Fruit fly (Drosophila melanogaster) Kc167 (cell line): ENCODE measurements around the gene DppIII.

ENCODE experiments used
- Myc ChIP-seq: fragments of >200 bp; optimal IDR thresholded peaks from 2 replicates; lab custom pipeline; 2017; ENCODE audit warnings: missing external identifiers
- Sin3A ChIP-seq: fragments of >200 bp; optimal IDR thresholded peaks from 2 replicates; lab custom pipeline; 2018; ENCODE audit warnings: missing external identifiers
- h ChIP-seq: fragments of >200 bp; optimal IDR thresholded peaks from 3 replicates; lab custom pipeline; 2018; ENCODE audit warnings: missing external identifiers
- insv ChIP-seq: fragments of >200 bp; optimal IDR thresholded peaks from 3 replicates; lab custom pipeline; 2018; ENCODE audit warnings: missing external identifiers
- psq ChIP-seq: fragments of >200 bp; optimal IDR thresholded peaks from 2 replicates; lab custom pipeline; 2017; ENCODE audit warnings: missing external identifiers
- ttk ChIP-seq: sonication (Bioruptor generic); optimal IDR thresholded peaks from 2 replicates; lab custom pipeline; 2017; ENCODE audit warnings: missing external identifiers

DppIII gene

DNA sequence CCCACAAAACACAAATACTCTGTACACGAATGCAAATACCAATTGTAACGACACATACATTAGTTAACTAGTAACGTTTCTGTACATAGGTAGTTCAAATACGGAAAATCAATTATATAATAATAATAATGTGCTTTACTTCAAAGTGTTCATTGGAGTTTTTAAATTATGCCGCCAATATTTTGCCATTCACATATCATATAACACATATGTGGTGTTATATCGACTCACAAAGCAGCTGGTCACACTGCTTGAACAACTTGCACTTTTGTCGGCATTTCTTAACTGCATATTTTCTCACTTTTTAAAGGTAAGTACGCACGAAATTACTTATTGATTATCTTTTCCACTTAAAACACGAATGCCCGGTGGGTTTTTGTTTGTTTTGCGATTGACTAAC is at the start of gene DppIII:
TSS of gene DppIII (plus strand) at position 227 of the 400 bp plus-strand sequence.
- no peak for TF ChIP-seq Sin3A (lab: Kevin White, UChicago)
- no peak for TF ChIP-seq psq (lab: Kevin White, UChicago)
- no peak for TF ChIP-seq Myc (lab: Kevin White, UChicago)
- TF ChIP-seq insv = no peak

DNA sequence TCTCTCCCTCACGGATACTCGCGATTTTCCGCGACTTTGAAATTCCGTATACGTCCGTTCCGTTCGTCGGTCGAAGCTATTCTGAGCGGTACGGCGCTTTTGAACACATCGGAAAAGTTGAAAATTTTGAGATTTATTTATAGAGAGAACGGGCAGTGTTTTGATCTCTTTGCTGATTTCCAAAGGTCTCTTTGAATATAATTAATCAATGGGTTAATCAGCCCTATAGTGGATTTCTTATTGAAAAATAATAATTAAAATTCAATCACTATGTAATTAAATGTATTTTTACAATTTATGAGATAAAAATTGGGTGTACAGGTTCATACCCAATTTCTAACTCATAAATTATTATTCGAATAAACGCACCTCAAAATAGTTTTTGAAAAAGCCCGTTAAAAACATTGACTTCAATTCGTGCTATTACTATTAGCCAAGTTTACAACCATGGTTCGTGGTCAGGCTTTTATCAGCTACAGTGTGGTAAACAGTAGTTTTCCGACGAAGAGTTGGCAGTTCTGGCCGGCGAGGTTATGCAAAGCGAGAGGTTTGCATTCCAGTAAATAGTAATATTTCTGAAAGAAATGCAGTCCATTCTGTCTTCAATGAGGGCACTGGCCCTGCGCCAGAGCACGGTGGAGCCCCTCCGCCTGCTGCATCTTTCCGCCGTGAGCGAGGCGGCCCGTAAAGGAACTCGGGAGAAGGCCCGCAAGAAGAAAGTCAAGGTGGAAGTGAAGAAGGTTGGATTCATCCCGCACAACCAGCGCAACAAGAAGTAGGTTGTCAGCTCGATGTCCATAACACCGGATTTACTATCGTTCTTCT is 43.1 kb upstream of the DppIII start, which contains the start of the genes CG9626 and mRpL1:
TSS of gene CG9626 (minus strand) at position 51 of the 825 bp plus-strand sequence.
TSS of gene mRpL1 (plus strand) at position 513 of the 825 bp plus-strand sequence.
- TF ChIP-seq Myc (lab: Kevin White, UChicago) (no peak), Sin3A (lab: Kevin White, UChicago) (no peak), h (no peak), insv (no peak), ttk (lab: Kevin White, UChicago) (no peak), psq (lab: Kevin White, UChicago) (no peak)

DNA sequence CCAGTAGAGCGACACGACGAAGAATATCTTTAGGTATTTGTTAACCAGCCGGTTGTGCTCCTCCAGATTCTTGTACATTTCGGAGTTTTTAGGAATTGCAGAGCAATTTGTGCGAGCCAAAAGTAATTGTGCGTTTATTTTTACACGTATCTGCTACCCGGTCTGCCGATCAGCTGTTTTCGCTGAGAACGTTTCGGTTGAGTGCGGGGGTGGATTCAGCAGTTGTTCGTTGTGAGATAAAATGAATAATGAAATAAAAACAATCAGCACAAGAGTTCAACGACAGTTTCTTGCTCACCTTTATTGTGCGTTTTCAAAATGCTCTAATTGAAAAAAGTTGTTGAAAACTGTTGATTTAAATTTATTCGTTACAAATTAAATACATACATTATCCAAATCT is 40.4 kb upstream of the DppIII start, which contains the start of gene nac:
TSS of gene nac (minus strand) at position 176 of the 400 bp plus-strand sequence.
- TF ChIP-seq ttk (lab: Kevin White, UChicago) (no peak), Sin3A (lab: Kevin White, UChicago) (no peak), h (no peak), insv (no peak), Myc (lab: Kevin White, UChicago) (no peak), psq (lab: Kevin White, UChicago) (no peak)

DNA sequence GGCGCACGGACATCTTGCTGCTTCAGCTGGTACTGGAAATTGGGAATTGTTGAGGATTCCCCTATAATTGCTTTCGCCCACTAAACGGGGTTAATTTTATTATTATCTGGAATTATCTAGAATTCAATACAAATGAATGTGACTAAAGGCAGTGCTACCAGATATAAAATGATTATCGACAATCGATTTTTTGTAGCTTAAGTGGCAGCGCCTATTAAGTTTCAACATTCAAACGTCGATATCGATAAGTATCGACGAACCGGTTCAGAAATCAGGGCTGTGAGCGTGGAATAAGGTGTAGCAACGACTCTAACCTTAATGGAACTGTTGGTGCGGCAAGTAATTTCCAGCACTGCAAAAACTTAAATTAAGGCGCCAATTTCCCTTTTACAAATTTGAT is 39.1 kb upstream of the DppIII start, which contains the start of gene Sgt1:
TSS of gene Sgt1 (minus strand) at position 165 of the 400 bp plus-strand sequence.
- TF ChIP-seq Myc (lab: Kevin White, UChicago) (no peak), h (no peak), ttk (lab: Kevin White, UChicago) (no peak), psq (lab: Kevin White, UChicago) (no peak), Sin3A (lab: Kevin White, UChicago) (no peak), insv (no peak)

DNA sequence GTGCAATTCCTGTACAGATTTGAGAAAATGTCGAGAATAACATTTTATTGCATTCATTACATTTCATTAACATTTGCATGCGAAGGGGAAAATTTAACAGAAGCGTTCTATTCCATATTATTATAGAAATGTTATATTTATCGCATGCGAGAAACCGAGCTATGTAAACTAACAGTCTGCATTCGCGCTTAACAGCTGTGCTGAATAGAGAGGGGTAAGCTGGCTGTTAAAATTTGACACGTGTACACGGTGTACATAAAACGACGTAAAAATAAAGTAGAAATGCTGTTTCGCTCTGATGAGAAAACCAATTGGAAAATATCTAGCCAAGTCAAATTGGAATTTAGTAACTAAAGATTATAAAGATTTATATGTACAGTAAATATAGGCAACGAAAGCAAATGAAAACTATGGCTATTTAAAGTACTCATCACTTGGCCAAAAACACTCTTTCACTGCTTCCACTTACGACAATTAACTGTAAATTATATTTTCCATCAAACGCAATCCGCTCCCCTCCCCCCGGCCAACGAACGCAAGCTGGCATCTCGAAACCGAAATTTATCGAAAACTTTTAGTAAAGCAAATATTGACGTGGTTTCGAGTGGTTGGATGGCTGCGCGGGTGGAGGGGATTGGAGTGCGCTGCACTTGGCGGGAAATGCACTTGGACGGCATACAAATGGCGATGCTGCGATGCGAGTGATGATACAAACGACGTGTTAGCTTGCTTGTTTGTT is 37.8 kb upstream of the DppIII start:
- TF ChIP-seq Myc (lab: Kevin White, UChicago) = no peak
- TF ChIP-seq Sin3A (lab: Kevin White, UChicago) = no peak
- TF ChIP-seq h = no peak
- TF ChIP-seq psq (lab: Kevin White, UChicago) = no peak
- TF ChIP-seq insv = no peak
- TF ChIP-seq ttk (lab: Kevin White, UChicago) = no peak

DNA sequence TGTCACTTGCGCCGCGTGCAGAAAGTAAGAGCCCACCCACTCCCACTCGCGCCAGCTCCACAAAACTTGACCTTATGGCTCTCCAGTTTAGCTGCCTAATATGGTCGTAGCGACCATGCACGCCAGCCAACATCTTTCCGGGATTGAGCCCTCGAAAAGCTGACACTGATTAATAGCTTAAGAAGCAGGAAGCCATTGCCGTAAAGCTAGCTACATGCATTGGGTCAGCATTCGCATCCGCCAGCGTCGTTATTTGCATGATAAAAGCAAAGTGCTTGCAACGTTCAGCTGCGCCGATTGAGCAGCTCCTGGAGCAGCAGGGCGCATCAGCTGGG is 37.3 kb upstream of the DppIII start:
- no peak for TF ChIP-seq insv

DNA sequence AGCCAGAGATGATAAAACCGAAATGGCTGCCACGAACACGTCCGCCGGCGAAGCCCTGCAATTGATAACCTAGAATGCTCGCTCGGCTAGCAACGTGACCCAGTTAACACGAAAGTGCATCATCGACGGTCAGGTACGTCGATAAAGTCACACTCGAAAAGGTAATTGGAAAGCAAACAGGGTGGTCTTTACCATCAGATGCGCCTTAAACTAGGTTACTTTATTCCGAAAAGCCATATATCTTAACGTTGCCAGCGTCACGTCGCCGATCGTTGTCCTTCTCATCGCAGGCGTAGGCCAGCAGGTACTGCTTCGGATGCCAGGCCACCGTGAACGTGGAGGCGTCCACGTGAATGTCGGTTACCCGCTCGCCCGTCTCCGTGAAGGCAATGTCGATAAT is 36.9 kb upstream of the DppIII start:
- TF ChIP-seq h (no peak), psq (lab: Kevin White, UChicago) (no peak), Myc (lab: Kevin White, UChicago) (no peak), insv (no peak), Sin3A (lab: Kevin White, UChicago) (no peak), ttk (lab: Kevin White, UChicago) (no peak)

DNA sequence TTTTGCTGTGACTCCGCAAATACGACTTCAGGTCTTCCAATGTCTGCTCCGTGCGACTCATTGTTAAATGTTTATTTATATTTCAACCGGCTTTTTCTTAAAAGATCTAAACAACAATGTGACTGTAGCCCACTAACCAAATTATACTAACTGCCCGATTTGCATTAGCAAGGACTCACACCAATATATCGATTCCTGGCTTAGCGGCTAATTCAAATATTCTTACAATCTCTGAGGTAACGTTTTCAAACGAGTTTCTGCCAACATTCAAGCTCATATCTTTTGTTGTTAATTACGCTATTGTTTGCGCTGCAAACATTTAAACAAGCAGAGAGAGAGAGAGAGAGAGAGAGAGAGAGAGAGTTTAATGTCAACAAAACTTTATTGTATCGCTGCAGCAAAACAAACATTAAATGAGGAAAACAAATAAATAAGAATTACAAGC is 35.7 kb upstream of the DppIII start, which contains the start of gene tex:
TSS of gene tex (minus strand) at position 131 of the 445 bp plus-strand sequence.
- no peak for TF ChIP-seq Sin3A (lab: Kevin White, UChicago)
- no peak for TF ChIP-seq h
- TF ChIP-seq insv = no peak
- TF ChIP-seq psq (lab: Kevin White, UChicago) = no peak

DNA sequence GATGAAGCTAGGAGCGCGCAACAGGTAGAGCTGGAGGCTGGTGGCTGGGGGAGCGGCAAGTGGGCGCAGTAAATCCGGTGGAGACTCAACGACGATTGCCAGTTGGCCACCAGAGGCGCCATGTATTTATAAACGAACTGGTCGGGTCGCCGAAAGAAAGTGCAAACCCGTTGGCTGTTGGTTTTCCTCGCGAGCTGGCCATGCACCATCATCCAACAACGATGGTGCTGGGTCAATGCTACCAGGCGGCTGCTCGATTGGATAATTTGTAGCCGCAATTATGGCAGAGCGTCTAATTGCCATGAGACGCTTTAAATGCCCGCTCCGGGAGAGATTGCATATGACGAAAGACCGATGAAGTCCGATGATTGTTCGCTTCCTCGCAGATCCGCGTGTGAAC is 33.5 kb upstream of the DppIII start, which contains the start of gene CG11693:
TSS of gene CG11693 (minus strand) at position 101 of the 400 bp plus-strand sequence.
- TF ChIP-seq ttk (lab: Kevin White, UChicago) = no peak
- TF ChIP-seq Sin3A (lab: Kevin White, UChicago) = no peak
- TF ChIP-seq Myc (lab: Kevin White, UChicago) = no peak
- TF ChIP-seq insv = no peak
- no peak for TF ChIP-seq psq (lab: Kevin White, UChicago)
- TF ChIP-seq h = no peak

DNA sequence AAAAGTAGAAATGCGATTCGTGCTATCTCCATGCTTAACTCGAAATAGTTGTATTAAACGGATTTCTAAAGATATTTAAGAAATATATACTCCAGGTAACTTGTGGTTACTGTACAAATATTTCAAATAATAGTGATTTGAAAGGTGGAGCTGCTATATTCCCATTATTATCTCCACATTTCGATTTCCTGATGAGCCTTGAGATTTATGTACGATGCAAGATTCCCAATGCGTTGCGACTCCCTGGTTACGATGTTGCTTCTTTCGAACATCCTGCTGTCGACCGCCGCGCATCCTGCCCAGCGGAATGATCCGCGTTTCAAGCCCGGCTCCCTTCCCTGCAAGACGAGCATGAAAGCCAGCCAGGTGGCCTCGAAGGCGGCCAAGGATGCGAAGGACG is 32.2 kb upstream of the DppIII start, which contains the start of the genes CG11694 and CG11698:
TSS of gene CG11694 (minus strand) at position 101 of the 400 bp plus-strand sequence.
TSS of gene CG11698 (plus strand) at position 152 of the 400 bp plus-strand sequence.
- no peak for TF ChIP-seq h
- TF ChIP-seq Sin3A (lab: Kevin White, UChicago) = no peak
- TF ChIP-seq Myc (lab: Kevin White, UChicago) = no peak
- no peak for TF ChIP-seq ttk (lab: Kevin White, UChicago)
- TF ChIP-seq psq (lab: Kevin White, UChicago) = no peak
- no peak for TF ChIP-seq insv

DNA sequence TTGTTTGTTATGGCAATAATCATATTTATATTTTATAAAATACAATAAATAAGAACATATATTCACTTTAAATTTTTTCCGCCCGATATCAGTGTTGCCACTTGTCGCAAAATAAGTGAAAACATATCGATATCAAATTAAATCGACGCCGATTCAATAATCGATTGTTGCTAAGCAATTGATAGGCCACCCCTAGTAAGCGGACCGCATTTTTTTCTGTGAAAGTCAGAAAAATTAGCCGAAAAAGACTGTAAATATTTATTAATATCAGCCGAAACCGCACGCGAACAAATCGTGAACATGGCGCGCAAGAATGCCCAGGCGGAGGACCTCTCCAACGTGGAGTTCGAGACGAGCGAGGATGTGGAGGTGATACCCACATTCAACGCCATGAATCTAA is 31.2 kb upstream of the DppIII start, which contains the start of gene CG7483:
TSS of gene CG7483 (plus strand) at position 171 of the 400 bp plus-strand sequence.
- TF ChIP-seq h (no peak), Myc (lab: Kevin White, UChicago) (no peak), Sin3A (lab: Kevin White, UChicago) (no peak), ttk (lab: Kevin White, UChicago) (no peak)
